In the genomic region with DNA sequence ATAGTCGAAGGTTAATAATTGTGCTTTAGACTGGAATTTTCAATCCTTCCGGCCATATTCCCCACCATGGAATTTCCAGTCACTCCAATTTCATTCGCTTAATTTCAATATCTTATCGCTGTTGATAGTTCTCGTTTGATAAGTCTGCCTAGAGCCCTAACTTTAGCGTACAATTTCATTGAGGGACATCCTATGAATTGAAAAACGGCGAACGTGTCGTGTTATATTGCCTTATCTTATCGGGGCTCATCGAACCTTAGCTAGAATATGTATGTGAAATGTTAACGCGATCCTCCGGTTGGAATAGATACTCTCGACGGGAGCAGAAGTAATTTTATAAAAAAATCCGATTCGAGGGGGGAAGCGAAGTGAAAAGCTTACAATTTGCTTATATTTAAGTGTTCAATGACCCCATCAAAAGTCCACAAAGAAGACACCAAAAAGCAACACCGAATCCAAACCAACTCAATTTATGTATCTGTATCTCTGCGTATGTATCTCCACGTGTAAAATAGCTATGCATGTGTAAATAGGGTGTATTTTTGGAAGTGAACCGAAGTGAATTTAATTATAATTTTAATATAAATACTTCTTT, we compare ENCODE assay signal across 4 fruit fly cellular contexts.
TF ChIP-seq lines count a peak whose summit lies in the region.

No protein-coding gene starts in this region.

- no peak for TF ChIP-seq CTCF in whole organism, embryonic (GFP tag; optimal IDR thresholded peaks at IDR 0.05; lab: Kevin White, UChicago)

TF ChIP-seq in whole organism, adult, 20 proteins besides CTCF, POLR2A, EP300 and RAD21:
- no peak for TF ChIP-seq toe (GFP tag; optimal IDR thresholded peaks at IDR 0.05; lab: Kevin White, UChicago)
- peak; percentile 99 for TF ChIP-seq cic (GFP tag; optimal IDR thresholded peaks at IDR 0.05; lab: Kevin White, UChicago)
TF ChIP-seq in whole organism, adult: peak in this region for 1.

TF ChIP-seq in whole organism, embryonic, 481 proteins besides CTCF, POLR2A, EP300 and RAD21:
- peak; percentile 61 for TF ChIP-seq grn (GFP tag; optimal IDR thresholded peaks at IDR 0.05; lab: Kevin White, UChicago)
- peak; percentile 59 for TF ChIP-seq sd (tag; optimal IDR thresholded peaks at IDR 0.05; lab: Kevin White, UChicago)
- peak; percentile 2 for TF ChIP-seq sens (GFP tag; lab: Kevin White, UChicago)
- peak; percentile 19 for TF ChIP-seq Med (GFP tag; lab: Kevin White, UChicago)
- TF ChIP-seq BEAF-32 (GFP tag; optimal IDR thresholded peaks at IDR 0.05; lab: Kevin White, UChicago), result no peak
- TF ChIP-seq GATAe (GFP tag; conservative IDR thresholded peaks at IDR 0.05; lab: Robert Waterston, UW), result peak; percentile 80
- TF ChIP-seq CG14860 (GFP tag; IDR thresholded peaks at IDR 0.05; lab: Robert Waterston, UW; ENCODE audit: partially characterized antibody), result no peak
- TF ChIP-seq org-1 (GFP tag; optimal IDR thresholded peaks at IDR 0.05; lab: Kevin White, UChicago), result no peak
- peak; percentile 89 for TF ChIP-seq mirr (GFP tag; optimal IDR thresholded peaks at IDR 0.05; lab: Kevin White, UChicago)
- peak; percentile 68 for TF ChIP-seq exex (tag; optimal IDR thresholded peaks at IDR 0.05; lab: Kevin White, UChicago)
- no peak for TF ChIP-seq lbe (GFP tag; optimal IDR thresholded peaks at IDR 0.05; lab: Kevin White, UChicago)
- TF ChIP-seq sug (tag; optimal IDR thresholded peaks at IDR 0.05; lab: Kevin White, UChicago), result no peak

TF ChIP-seq in whole organism, prepupa, 60 proteins besides CTCF, POLR2A, EP300 and RAD21:
- TF ChIP-seq Eip78C (GFP tag; lab: Kevin White, UChicago) (no peak), CG3919 (GFP tag; optimal IDR thresholded peaks at IDR 0.05; lab: Kevin White, UChicago) (no peak), svp (GFP tag; lab: Kevin White, UChicago) (peak; percentile 56), Ets21C (GFP tag; optimal IDR thresholded peaks at IDR 0.05; lab: Kevin White, UChicago) (no peak), CG11762 (GFP tag; optimal IDR thresholded peaks at IDR 0.05; lab: Kevin White, UChicago; ENCODE audit: insufficient read depth) (no peak), CG7368 (GFP tag; optimal IDR thresholded peaks at IDR 0.05; lab: Kevin White, UChicago) (no peak), Sox15 (GFP tag; optimal IDR thresholded peaks at IDR 0.05; lab: Kevin White, UChicago) (no peak), CG32006 (GFP tag; optimal IDR thresholded peaks at IDR 0.05; lab: Kevin White, UChicago) (no peak), CG16779 (tag; optimal IDR thresholded peaks at IDR 0.05; lab: Kevin White, UChicago) (peak; percentile 6), fd59A (GFP tag; optimal IDR thresholded peaks at IDR 0.05; lab: Kevin White, UChicago) (no peak), dsx (GFP tag; optimal IDR thresholded peaks at IDR 0.05; lab: Kevin White, UChicago; ENCODE audit: poor library complexity, severe bottlenecking) (no peak)
TF ChIP-seq in whole organism, prepupa: peak in this region for 2.

TF ChIP-seq in whole organism, wandering third instar larva, 38 proteins besides CTCF, POLR2A, EP300 and RAD21:
- TF ChIP-seq OdsH (GFP tag; optimal IDR thresholded peaks at IDR 0.05; lab: Kevin White, UChicago) (no peak), CrebA (GFP tag; optimal IDR thresholded peaks at IDR 0.05; lab: Kevin White, UChicago; ENCODE audit: borderline replicate concordance) (no peak), Vsx2 (GFP tag; optimal IDR thresholded peaks at IDR 0.05; lab: Kevin White, UChicago; ENCODE audit: partially characterized antibody) (no peak), Myc (optimal IDR thresholded peaks at IDR 0.05; lab: Kevin White, UChicago) (no peak), Rel (GFP tag; optimal IDR thresholded peaks at IDR 0.05; lab: Kevin White, UChicago) (no peak), Rel (tag; optimal IDR thresholded peaks at IDR 0.05; lab: Kevin White, UChicago) (peak; percentile 88)
